Fruit fly (Drosophila melanogaster) whole organism, embryonic: Measurements from ENCODE around the gene CG34183.

Experiments used
- BEAF-32 ChIP-seq: fragments of 200-800 bp; sonication (Bioruptor generic); optimal IDR thresholded peaks from 3 replicates; lab custom pipeline; 2017; ENCODE audit warnings: missing biosample characterization, missing genetic modification characterization, mild to moderate bottlenecking, moderate library complexity, missing genetic modification reagents
- Bteb2 ChIP-seq: fragments of 200-800 bp; sonication (Bioruptor generic); optimal IDR thresholded peaks from 2 replicates; lab custom pipeline; 2016; ENCODE audit warnings: missing biosample characterization, missing genetic modification characterization
- CG10209 ChIP-seq: fragments of 200-800 bp; sonication (Bioruptor generic); optimal IDR thresholded peaks from 3 replicates; lab custom pipeline; 2017; ENCODE audit warnings: missing biosample characterization, mild to moderate bottlenecking, missing genetic modification characterization, missing genetic modification reagents
- CG11398 ChIP-seq: fragments of 200-800 bp; sonication (Bioruptor generic); optimal IDR thresholded peaks from 2 replicates; lab custom pipeline; 2016; ENCODE audit warnings: missing biosample characterization, missing genetic modification characterization
- CG11456 ChIP-seq: fragments of 200-800 bp; sonication (Bioruptor generic); IDR thresholded peaks from 3 replicates; pipeline ENCODE4 v1.3.6; 2022; ENCODE audit warnings: missing biosample characterization, missing genetic modification characterization
- CG13287 ChIP-seq: fragments of 200-800 bp; sonication (Bioruptor generic); IDR thresholded peaks from 2 replicates; pipeline ENCODE4 v1.3.6; 2022; ENCODE audit warnings: missing biosample characterization, missing genetic modification characterization; ENCODE audit not compliant: partially characterized antibody
- CG13624 ChIP-seq: fragments of 200-800 bp; sonication (Bioruptor generic); optimal IDR thresholded peaks from 2 replicates; lab custom pipeline; 2016; ENCODE audit warnings: missing biosample characterization, missing genetic modification characterization
- CG13894 ChIP-seq: fragments of 200-800 bp; sonication (Bioruptor generic); optimal IDR thresholded peaks from 3 replicates; lab custom pipeline; 2018; ENCODE audit warnings: missing biosample characterization, mild to moderate bottlenecking, missing genetic modification characterization, moderate library complexity
- CG14441 ChIP-seq: fragments of 200-800 bp; sonication (Bioruptor generic); IDR thresholded peaks from 2 replicates; pipeline ENCODE4 v1.3.6; 2022; ENCODE audit warnings: missing biosample characterization, missing genetic modification characterization
- CG15514 ChIP-seq: fragments of 200-800 bp; sonication (Bioruptor generic); optimal IDR thresholded peaks from 3 replicates; lab custom pipeline; 2017; ENCODE audit warnings: missing biosample characterization, missing genetic modification characterization, mild to moderate bottlenecking, moderate library complexity, missing genetic modification reagents
- CG1602 ChIP-seq: fragments of 200-800 bp; sonication (Bioruptor generic); optimal IDR thresholded peaks from 3 replicates; lab custom pipeline; 2016; ENCODE audit warnings: missing biosample characterization, missing genetic modification characterization
- CG16779 ChIP-seq: fragments of 200-800 bp; sonication (Bioruptor generic); IDR thresholded peaks from 2 replicates; pipeline ENCODE4 v1.3.6; 2022; ENCODE audit warnings: missing biosample characterization, missing genetic modification characterization
- CG16863 ChIP-seq: fragments of 200-800 bp; sonication (Bioruptor generic); optimal IDR thresholded peaks from 3 replicates; lab custom pipeline; 2016; ENCODE audit warnings: missing biosample characterization, missing genetic modification characterization
- CG17802 ChIP-seq: fragments of 200-800 bp; sonication (Bioruptor generic); optimal IDR thresholded peaks from 2 replicates; lab custom pipeline; 2018; ENCODE audit warnings: missing biosample characterization, mild to moderate bottlenecking, missing genetic modification characterization, moderate library complexity
- CG1792 ChIP-seq: fragments of 200-800 bp; sonication (Bioruptor generic); optimal IDR thresholded peaks from 2 replicates; lab custom pipeline; 2016; ENCODE audit warnings: missing biosample characterization, missing genetic modification characterization
- CG2129 ChIP-seq: fragments of 200-800 bp; sonication (Bioruptor generic); IDR thresholded peaks from 2 replicates; pipeline ENCODE4 v1.3.6; 2022; ENCODE audit warnings: missing biosample characterization, missing genetic modification characterization; ENCODE audit not compliant: partially characterized antibody
- CG2202 ChIP-seq: fragments of 200-800 bp; sonication (Bioruptor generic); optimal IDR thresholded peaks from 2 replicates; lab custom pipeline; 2018; ENCODE audit warnings: missing biosample characterization, mild to moderate bottlenecking, missing genetic modification characterization
- CG3163 ChIP-seq: fragments of 200-800 bp; sonication (Bioruptor generic); optimal IDR thresholded peaks from 3 replicates; lab custom pipeline; 2016; ENCODE audit warnings: missing biosample characterization, missing genetic modification characterization
- CG33213 ChIP-seq: fragments of 200-800 bp; sonication (Bioruptor generic); optimal IDR thresholded peaks from 3 replicates; lab custom pipeline; 2016; ENCODE audit warnings: missing biosample characterization, missing genetic modification characterization
- CG3838 ChIP-seq: fragments of 200-800 bp; sonication (Bioruptor generic); optimal IDR thresholded peaks from 3 replicates; lab custom pipeline; 2016; ENCODE audit warnings: missing biosample characterization, missing genetic modification characterization
- CG4360 ChIP-seq: fragments of 200-800 bp; sonication (Bioruptor generic); IDR thresholded peaks from 2 replicates; pipeline ENCODE4 v1.3.6; 2022; ENCODE audit warnings: missing biosample characterization, missing genetic modification characterization
- CG43689 ChIP-seq: fragments of 200-800 bp; sonication (Bioruptor generic); IDR thresholded peaks from 2 replicates; pipeline ENCODE4 v1.3.6; 2022; ENCODE audit warnings: missing biosample characterization, missing genetic modification characterization
- CG7271 ChIP-seq: fragments of 200-800 bp; sonication (Bioruptor generic); optimal IDR thresholded peaks from 2 replicates; lab custom pipeline; 2018; ENCODE audit warnings: missing biosample characterization, mild to moderate bottlenecking, missing genetic modification characterization, moderate library complexity
- CG7786 ChIP-seq: fragments of 200-800 bp; sonication (Bioruptor generic); optimal IDR thresholded peaks from 2 replicates; lab custom pipeline; 2016; ENCODE audit warnings: missing biosample characterization, missing genetic modification characterization
- CG8388 ChIP-seq: fragments of 200-800 bp; sonication (Bioruptor generic); optimal IDR thresholded peaks from 2 replicates; lab custom pipeline; 2019; ENCODE audit warnings: missing biosample characterization, mild to moderate bottlenecking, missing genetic modification characterization, moderate library complexity
- CG9932 ChIP-seq: fragments of 200-800 bp; sonication (Bioruptor generic); IDR thresholded peaks from 2 replicates; pipeline ENCODE4 v1.3.6; 2022; ENCODE audit warnings: missing biosample characterization, missing genetic modification characterization
- CoRest ChIP-seq: fragments of 200-800 bp; sonication (Bioruptor generic); optimal IDR thresholded peaks from 3 replicates; lab custom pipeline; 2018; ENCODE audit warnings: missing biosample characterization, mild to moderate bottlenecking, missing genetic modification characterization, moderate library complexity
- Dref ChIP-seq: fragments of 200-800 bp; sonication (Bioruptor generic); IDR thresholded peaks from 2 replicates; pipeline ENCODE4 v1.3.6; 2022; ENCODE audit warnings: missing biosample characterization, missing genetic modification characterization
- E2f1 ChIP-seq: fragments of 200-800 bp; sonication (Bioruptor generic); IDR thresholded peaks from 2 replicates; pipeline ENCODE4 v1.3.6; 2022; ENCODE audit warnings: missing biosample characterization, missing genetic modification characterization
- E2f2 ChIP-seq: fragments of 200-800 bp; sonication (Bioruptor generic); IDR thresholded peaks from 2 replicates; pipeline ENCODE4 v1.3.6; 2022; ENCODE audit warnings: missing biosample characterization, missing genetic modification characterization
- Eip74EF ChIP-seq, 2 experiments: fragments of 200-800 bp in 1 of 2; fragments of >200 bp in 1 of 2; sonication (Bioruptor generic) in 1 of 2; optimal IDR thresholded peaks; 2 replicates each; lab custom pipeline; 2017 to 2019; ENCODE audit warnings: missing biosample characterization in 2 of 2, missing genetic modification characterization in 2 of 2, mild to moderate bottlenecking in 1 of 2, moderate library complexity in 1 of 2
- Fer1 ChIP-seq: fragments of 200-800 bp; sonication (Bioruptor generic); optimal IDR thresholded peaks from 2 replicates; lab custom pipeline; 2017; ENCODE audit warnings: missing biosample characterization, mild to moderate bottlenecking, missing genetic modification characterization
- Fer3 ChIP-seq: fragments of 200-800 bp; sonication (Bioruptor generic); optimal IDR thresholded peaks from 2 replicates; lab custom pipeline; 2018; ENCODE audit warnings: missing biosample characterization, mild to moderate bottlenecking, missing genetic modification characterization, moderate library complexity
- Gsc ChIP-seq: fragments of 200-800 bp; sonication (Bioruptor generic); IDR thresholded peaks from 2 replicates; pipeline ENCODE4 v1.3.6; 2022; ENCODE audit warnings: missing biosample characterization, missing genetic modification characterization
- HLH4C ChIP-seq: fragments of 200-800 bp; sonication (Bioruptor generic); IDR thresholded peaks from 3 replicates; pipeline ENCODE4 v1.3.6; 2022; ENCODE audit warnings: missing biosample characterization, missing genetic modification characterization; ENCODE audit not compliant: partially characterized antibody
- HmgD ChIP-seq: fragments of 200-800 bp; sonication (Bioruptor generic); optimal IDR thresholded peaks from 3 replicates; lab custom pipeline; 2016; ENCODE audit warnings: missing biosample characterization, missing genetic modification characterization
- Mrtf ChIP-seq: fragments of 200-800 bp; sonication (Bioruptor generic); IDR thresholded peaks from 3 replicates; pipeline ENCODE4 v1.3.6; 2022; ENCODE audit warnings: missing biosample characterization, missing genetic modification characterization
- Neu2 ChIP-seq: fragments of 200-800 bp; sonication (Bioruptor generic); optimal IDR thresholded peaks from 3 replicates; lab custom pipeline; 2016; ENCODE audit warnings: missing biosample characterization, missing genetic modification characterization, borderline replicate concordance
- Nf-YA ChIP-seq: fragments of 200-800 bp; sonication (Bioruptor generic); IDR thresholded peaks from 2 replicates; pipeline ENCODE4 v1.3.6; 2022; ENCODE audit warnings: missing biosample characterization, missing genetic modification characterization
- YL-1 ChIP-seq: fragments of 200-800 bp; sonication (Bioruptor generic); optimal IDR thresholded peaks from 3 replicates; lab custom pipeline; 2017; ENCODE audit warnings: missing biosample characterization, mild to moderate bottlenecking, missing genetic modification characterization
- bowl ChIP-seq: fragments of 200-800 bp; sonication (Bioruptor generic); IDR thresholded peaks from 2 replicates; pipeline ENCODE4 v1.3.6; 2022; ENCODE audit warnings: missing biosample characterization, missing genetic modification characterization
- chm ChIP-seq: fragments of 200-800 bp; sonication (Bioruptor generic); IDR thresholded peaks from 2 replicates; pipeline ENCODE4 v1.3.6; 2022; ENCODE audit warnings: missing biosample characterization, missing genetic modification characterization
- chn ChIP-seq: fragments of 200-800 bp; sonication (Bioruptor generic); optimal IDR thresholded peaks from 2 replicates; lab custom pipeline; 2016; ENCODE audit warnings: missing biosample characterization, missing genetic modification characterization
- croc ChIP-seq: fragments of 200-800 bp; sonication (Bioruptor generic); conservative IDR thresholded peaks from 3 replicates; pipeline ENCODE4 v1.3.6; 2022; ENCODE audit warnings: missing biosample characterization, missing genetic modification characterization
- gsb ChIP-seq: fragments of 200-800 bp; sonication (Bioruptor generic); IDR thresholded peaks from 2 replicates; pipeline ENCODE4 v1.3.6; 2022; ENCODE audit warnings: missing biosample characterization, missing genetic modification characterization
- luna ChIP-seq: fragments of 200-800 bp; sonication (Bioruptor generic); optimal IDR thresholded peaks from 2 replicates; lab custom pipeline; 2016; ENCODE audit warnings: missing biosample characterization, missing genetic modification characterization
- nau ChIP-seq: fragments of 200-800 bp; sonication (Bioruptor generic); optimal IDR thresholded peaks from 3 replicates; lab custom pipeline; 2017; ENCODE audit warnings: missing biosample characterization, mild to moderate bottlenecking, missing genetic modification characterization, missing genetic modification reagents
- nom ChIP-seq: fragments of 200-800 bp; sonication (Bioruptor generic); optimal IDR thresholded peaks from 2 replicates; lab custom pipeline; 2017; ENCODE audit warnings: missing biosample characterization, missing genetic modification characterization, mild to moderate bottlenecking, moderate library complexity, missing genetic modification reagents
- onecut ChIP-seq: fragments of 200-800 bp; sonication (Bioruptor generic); IDR thresholded peaks from 2 replicates; pipeline ENCODE4 v1.3.6; 2022; ENCODE audit warnings: missing biosample characterization, missing genetic modification characterization
- p53 ChIP-seq: fragments of 200-800 bp; sonication (Bioruptor generic); optimal IDR thresholded peaks from 2 replicates; lab custom pipeline; 2016; ENCODE audit warnings: missing biosample characterization, missing genetic modification characterization
- toy ChIP-seq: fragments of 200-800 bp; sonication (Bioruptor generic); IDR thresholded peaks from 2 replicates; pipeline ENCODE4 v1.3.6; 2022; ENCODE audit warnings: missing biosample characterization, missing genetic modification characterization

The CG34183 gene

dm6 chr2L:9894871-9895364 is 4.3 kb upstream of the CG34183 start, which contains the start of gene Bka (continued):
- TF ChIP-seq nom (GFP tag; lab: Kevin White, UChicago) (peak; percentile 53), BEAF-32 (GFP tag; lab: Kevin White, UChicago) (peak; percentile 99), CG16779 (GFP tag; lab: Robert Waterston, UW) (no peak), Fer1 (peak; percentile 81), Gsc (GFP tag; lab: Robert Waterston, UW) (no peak), CG13624 (peak; percentile 31), Neu2 (GFP tag; lab: Kevin White, UChicago) (no peak), Dref (peak; percentile 86), E2f2 (GFP tag; lab: Robert Waterston, UW) (peak; percentile 79), CG9932 (no peak), Eip74EF (GFP tag; optimal IDR thresholded peaks at IDR 0.05; lab: Kevin White, UChicago) (peak in 1 of 2 experiments; percentile 65), chn (no peak), Fer3 (tag; lab: Kevin White, UChicago) (peak; percentile 47), Bteb2 (GFP tag; lab: Kevin White, UChicago) (no peak), CG17802 (tag; lab: Kevin White, UChicago) (no peak), CG11398 (GFP tag; lab: Kevin White, UChicago) (no peak), Mrtf (GFP tag; lab: Robert Waterston, UW) (no peak), CG8388 (GFP tag; lab: Kevin White, UChicago) (peak; percentile 50), YL-1 (GFP tag; lab: Kevin White, UChicago) (peak; percentile 96), CG2202 (tag; lab: Kevin White, UChicago) (peak; percentile 60), HmgD (GFP tag; lab: Kevin White, UChicago) (no peak), CG11456 (no peak), CG10209 (GFP tag; lab: Kevin White, UChicago) (peak; percentile 24), HLH4C (peak; percentile 95), CG15514 (GFP tag; lab: Kevin White, UChicago) (peak; percentile 86), gsb (GFP tag; lab: Robert Waterston, UW) (no peak), CoRest (tag; lab: Kevin White, UChicago) (peak; percentile 61), E2f1 (GFP tag; lab: Robert Waterston, UW) (no peak), CG16863 (GFP tag; lab: Kevin White, UChicago) (no peak), CG7786 (GFP tag; lab: Kevin White, UChicago) (no peak), CG1792 (no peak), Nf-YA (GFP tag; lab: Robert Waterston, UW) (no peak), CG13287 (peak; percentile 99), onecut (GFP tag; lab: Robert Waterston, UW) (peak; percentile 34; the same call in 1 of the 2 replicates), chm (GFP tag; lab: Robert Waterston, UW) (peak; percentile 31; the same call in 1 of the 2 replicates), nau (GFP tag; lab: Kevin White, UChicago) (peak; percentile 65), CG3838 (no peak), CG13894 (tag; lab: Kevin White, UChicago) (peak; percentile 77), CG4360 (GFP tag; lab: Robert Waterston, UW) (no peak), bowl (GFP tag; lab: Robert Waterston, UW) (no peak), CG3163 (GFP tag; lab: Kevin White, UChicago) (peak; percentile 2), CG1602 (no peak), p53 (no peak), toy (GFP tag; lab: Robert Waterston, UW) (no peak), CG43689 (GFP tag; lab: Robert Waterston, UW) (no peak), CG7271 (tag; lab: Kevin White, UChicago) (peak; percentile 34), luna (no peak), croc (GFP tag; lab: Robert Waterston, UW) (no peak), CG2129 (GFP tag; lab: Robert Waterston, UW) (peak; percentile 99), CG33213 (peak; percentile 20), CG14441 (no peak)
